Worm (Caenorhabditis elegans) whole organism, young adult: ENCODE data around the gene gpx-3.

Source experiments
- F39B2.1 ChIP-seq: fragments of 200-800 bp; sonication (Bioruptor generic); IDR thresholded peaks from 2 replicates; pipeline ENCODE4 v1.3.6; 2022; ENCODE audit warnings: missing genetic modification reagents, missing genetic modification characterization, missing compliant biosample characterization
- K12H6.12 ChIP-seq: fragments of 200-800 bp; sonication (Bioruptor generic); optimal IDR thresholded peaks from 2 replicates; lab custom pipeline; 2018; ENCODE audit warnings: mild to moderate bottlenecking, missing genetic modification characterization, missing compliant biosample characterization
- atf-7 ChIP-seq: sonication (generic microtip); optimal IDR thresholded peaks from 2 replicates; lab custom pipeline; 2017; ENCODE audit warnings: mild to moderate bottlenecking, missing genetic modification characterization, missing compliant biosample characterization
- efl-1 ChIP-seq: fragments of 150-350 bp; optimal IDR thresholded peaks from 2 replicates; lab custom pipeline; 2014; ENCODE audit warnings: missing biosample characterization, missing genetic modification reagents, missing genetic modification characterization
- let-526 ChIP-seq: fragments of 200-800 bp; sonication (Bioruptor generic); IDR thresholded peaks from 2 replicates; pipeline ENCODE4 v1.3.6; 2022; ENCODE audit warnings: missing genetic modification reagents, missing genetic modification characterization, missing compliant biosample characterization
- pha-4 ChIP-seq: fragments of 150-350 bp; sonication (generic microtip); optimal IDR thresholded peaks from 2 replicates; lab custom pipeline; 2014; ENCODE audit warnings: missing biosample characterization, missing genetic modification reagents, missing genetic modification characterization
- ztf-25 ChIP-seq: fragments of 200-800 bp; sonication (Bioruptor generic); IDR thresholded peaks from 2 replicates; pipeline ENCODE4 v1.3.6; 2022; ENCODE audit warnings: missing genetic modification reagents, missing genetic modification characterization, missing compliant biosample characterization

DNA sequence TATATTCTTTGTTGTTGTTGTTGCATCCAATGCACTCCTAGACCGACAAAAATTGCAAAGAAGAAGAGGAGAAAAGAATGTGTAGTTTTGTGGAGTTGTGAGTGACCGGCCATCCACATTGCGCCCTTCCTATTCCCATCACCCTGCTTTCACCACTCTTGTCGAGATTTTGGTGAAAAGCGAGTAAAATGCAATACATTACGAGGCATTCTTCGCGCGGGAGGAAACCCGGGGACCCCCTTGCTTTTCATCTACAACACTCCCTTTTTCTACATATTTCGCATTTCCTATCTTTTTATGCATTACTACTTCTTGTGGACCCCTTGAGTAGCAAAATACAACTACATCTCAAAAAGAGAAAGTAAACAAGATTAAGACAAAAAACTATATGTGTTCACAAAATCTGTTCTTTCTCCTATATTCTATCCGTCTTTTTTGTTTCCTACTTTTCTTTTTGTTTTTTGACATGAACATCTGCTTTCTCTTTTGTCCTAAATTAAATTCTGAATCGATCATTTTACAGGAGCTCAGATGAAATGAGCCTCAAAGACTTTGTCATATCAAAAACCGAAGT, 22.4 kb downstream of the gpx-3 start, which contains the start of gene C11E4.6:
- TF ChIP-seq atf-7 (tag; lab: Kevin White, UChicago) = no peak
- TF ChIP-seq ztf-25 (GFP tag; lab: Robert Waterston, UW) = no peak
- TF ChIP-seq let-526 (GFP tag; lab: Robert Waterston, UW) = no peak
- TF ChIP-seq efl-1 (GFP tag; lab: Kevin White, UChicago) = no peak
- TF ChIP-seq F39B2.1 (GFP tag; lab: Robert Waterston, UW) = no peak
- TF ChIP-seq pha-4 = no peak
- no peak for TF ChIP-seq K12H6.12 (tag; lab: Kevin White, UChicago)
